Worm (Caenorhabditis elegans): ENCODE data around the gene C23H4.6.

ce11 chrX:12256594-12257048 lies 21.2 kb downstream of the C23H4.6 start, which contains the start of gene E01G6.2:
- TF ChIP-seq ztf-11 (tag; optimal IDR thresholded peaks at IDR 0.05), result no peak
- no peak for TF ChIP-seq nhr-28 (tag; optimal IDR thresholded peaks at IDR 0.05)
- no peak for TF ChIP-seq flh-1 (GFP tag; optimal IDR thresholded peaks at IDR 0.05)
- TF ChIP-seq elt-1 (tag; optimal IDR thresholded peaks at IDR 0.05; ENCODE audit: borderline replicate concordance, insufficient read depth), result no peak
- no peak for TF ChIP-seq ham-2 (GFP tag; optimal IDR thresholded peaks at IDR 0.05)
- TF ChIP-seq nhr-12 (tag; optimal IDR thresholded peaks at IDR 0.05), result no peak
- TF ChIP-seq mep-1 (tag; optimal IDR thresholded peaks at IDR 0.05), result no peak

Data from whole organism, mixed stage, embryonic.